ENCODE assay signal across 5 worm cellular contexts in genomic region chrV:2308246-2308645, ce11.
A peak's percentile ranks its signal among the peaks of the same experiment; 100 is the strongest.
TF ChIP-seq lines count a peak whose summit lies in the region.

No protein-coding gene starts in this region.

TF ChIP-seq in whole organism, L1 larva, 84 proteins besides CTCF, POLR2A, EP300 and RAD21:
- TF ChIP-seq elt-2 (tag; optimal IDR thresholded peaks at IDR 0.05; lab: Kevin White, UChicago) = peak; percentile 29
- TF ChIP-seq lin-14 (GFP tag; optimal IDR thresholded peaks at IDR 0.05; lab: Kevin White, UChicago) = no peak
- TF ChIP-seq pag-3 (tag; optimal IDR thresholded peaks at IDR 0.05; lab: Kevin White, UChicago; ENCODE audit: borderline replicate concordance, insufficient read depth) = no peak
- TF ChIP-seq nhr-77 (tag; optimal IDR thresholded peaks at IDR 0.05; lab: Kevin White, UChicago) = no peak
- TF ChIP-seq xbp-1 (tag; optimal IDR thresholded peaks at IDR 0.05; lab: Kevin White, UChicago) = no peak

TF ChIP-seq in whole organism, L2 larva, 48 proteins besides CTCF, POLR2A, EP300 and RAD21:
- TF ChIP-seq fos-1 (tag; optimal IDR thresholded peaks at IDR 0.05; lab: Kevin White, UChicago) (peak; percentile 89), nhr-237 (tag; optimal IDR thresholded peaks at IDR 0.05; lab: Kevin White, UChicago) (no peak), nhr-23 (tag; optimal IDR thresholded peaks at IDR 0.05; lab: Kevin White, UChicago) (no peak), sma-9 (GFP tag; optimal IDR thresholded peaks at IDR 0.05; lab: Kevin White, UChicago) (peak; percentile 32), sma-9 (tag; optimal IDR thresholded peaks at IDR 0.05; lab: Kevin White, UChicago) (no peak)

TF ChIP-seq in whole organism, L3 larva, 47 proteins besides CTCF, POLR2A, EP300 and RAD21:
- TF ChIP-seq jun-1 (tag; optimal IDR thresholded peaks at IDR 0.05; lab: Kevin White, UChicago) = peak; percentile 46
- peak; percentile 44 for TF ChIP-seq pqm-1 (tag; optimal IDR thresholded peaks at IDR 0.05; lab: Kevin White, UChicago)
- TF ChIP-seq daf-12 (tag; optimal IDR thresholded peaks at IDR 0.05; lab: Kevin White, UChicago) = no peak
- peak; percentile 99 for TF ChIP-seq elt-2 (tag; optimal IDR thresholded peaks at IDR 0.05; lab: Kevin White, UChicago)
- TF ChIP-seq hmg-11 (tag; optimal IDR thresholded peaks at IDR 0.05; lab: Kevin White, UChicago) = no peak
- no peak for TF ChIP-seq unc-39 (tag; optimal IDR thresholded peaks at IDR 0.05; lab: Kevin White, UChicago)
- TF ChIP-seq R02D3.7 (tag; optimal IDR thresholded peaks at IDR 0.05; lab: Kevin White, UChicago) = no peak

TF ChIP-seq in whole organism, L4 larva, 104 proteins besides CTCF, POLR2A, EP300 and RAD21:
- TF ChIP-seq hlh-11 (tag; optimal IDR thresholded peaks at IDR 0.05; lab: Kevin White, UChicago) (peak; percentile 79), saeg-2 (GFP tag; IDR thresholded peaks at IDR 0.05; lab: Robert Waterston, UW) (no peak), daf-19 (GFP tag; conservative IDR thresholded peaks at IDR 0.05; lab: Robert Waterston, UW) (no peak), madf-9 (GFP tag; conservative IDR thresholded peaks at IDR 0.05; lab: Robert Waterston, UW) (no peak), zfp-3 (GFP tag; conservative IDR thresholded peaks at IDR 0.05; lab: Robert Waterston, UW) (no peak), nhr-28 (tag; optimal IDR thresholded peaks at IDR 0.05; lab: Kevin White, UChicago) (peak; percentile 81), lin-1 (GFP tag; IDR thresholded peaks at IDR 0.05; lab: Robert Waterston, UW) (peak; percentile 73), nhr-48 (tag; optimal IDR thresholded peaks at IDR 0.05; lab: Kevin White, UChicago) (peak; percentile 62), mxl-3 (GFP tag; optimal IDR thresholded peaks at IDR 0.05; lab: Kevin White, UChicago) (peak; percentile 15), php-3 (GFP tag; IDR thresholded peaks at IDR 0.05; lab: Robert Waterston, UW) (0 out of 2 replicates have a peak, but pooled peaks have one; percentile 20), pqm-1 (tag; optimal IDR thresholded peaks at IDR 0.05; lab: Kevin White, UChicago) (peak; percentile 94), dve-1 (tag; optimal IDR thresholded peaks at IDR 0.05; lab: Kevin White, UChicago; ENCODE audit: insufficient read depth) (peak; percentile 86), nhr-77 (tag; optimal IDR thresholded peaks at IDR 0.05; lab: Kevin White, UChicago) (peak; percentile 89), daf-16 (GFP tag; optimal IDR thresholded peaks at IDR 0.05; lab: Kevin White, UChicago) (no peak), daf-16 (tag; optimal IDR thresholded peaks at IDR 0.05; lab: Kevin White, UChicago) (peak; percentile 84), dmd-6 (GFP tag; IDR thresholded peaks at IDR 0.05; lab: Robert Waterston, UW) (peak; percentile 99), tra-1 (GFP tag; IDR thresholded peaks at IDR 0.05; lab: Robert Waterston, UW) (peak; percentile 87), madf-5 (GFP tag; IDR thresholded peaks at IDR 0.05; lab: Robert Waterston, UW) (no peak), unc-62 (GFP tag; optimal IDR thresholded peaks at IDR 0.05 in 1 of 2; lab: Kevin White, UChicago) (peak in 1 of 2 experiments; percentile 22), unc-62 (tag; optimal IDR thresholded peaks at IDR 0.05; lab: Kevin White, UChicago) (no peak)
TF ChIP-seq in whole organism, L4 larva: peak in this region for 13.

TF ChIP-seq in whole organism, young adult, 124 proteins besides CTCF, POLR2A, EP300 and RAD21 (continues in another document):
- TF ChIP-seq atf-7 (tag; optimal IDR thresholded peaks at IDR 0.05; lab: Kevin White, UChicago) (peak; percentile 82), D2030.7 (GFP tag; IDR thresholded peaks at IDR 0.05; lab: Robert Waterston, UW) (no peak), akir-1 (GFP tag; optimal IDR thresholded peaks at IDR 0.05; lab: Kevin White, UChicago) (no peak), ztf-3 (GFP tag; optimal IDR thresholded peaks at IDR 0.05; lab: Kevin White, UChicago) (no peak), hlh-26 (GFP tag; conservative IDR thresholded peaks at IDR 0.05; lab: Robert Waterston, UW) (no peak), ztf-6 (GFP tag; IDR thresholded peaks at IDR 0.05; lab: Robert Waterston, UW) (no peak), rcor-1 (GFP tag; IDR thresholded peaks at IDR 0.05; lab: Robert Waterston, UW) (no peak), aptf-2 (GFP tag; conservative IDR thresholded peaks at IDR 0.05; lab: Robert Waterston, UW) (no peak), egl-18 (GFP tag; IDR thresholded peaks at IDR 0.05; lab: Robert Waterston, UW) (no peak), ccch-3 (GFP tag; optimal IDR thresholded peaks at IDR 0.05; lab: Kevin White, UChicago) (no peak), C17E4.6 (GFP tag; IDR thresholded peaks at IDR 0.05; lab: Robert Waterston, UW) (no peak), mel-28 (tag; optimal IDR thresholded peaks at IDR 0.05; lab: Kevin White, UChicago; ENCODE audit: borderline replicate concordance) (no peak), repo-1 (tag; optimal IDR thresholded peaks at IDR 0.05; lab: Kevin White, UChicago) (no peak), nhr-179 (tag; optimal IDR thresholded peaks at IDR 0.05; lab: Kevin White, UChicago) (no peak), let-607 (tag; optimal IDR thresholded peaks at IDR 0.05; lab: Kevin White, UChicago) (peak; percentile 70 to 82), him-1 (tag; optimal IDR thresholded peaks at IDR 0.05; lab: Kevin White, UChicago) (no peak), Y53F4B.3 (GFP tag; IDR thresholded peaks at IDR 0.05; lab: Robert Waterston, UW) (no peak), ztf-25 (GFP tag; IDR thresholded peaks at IDR 0.05; lab: Robert Waterston, UW) (no peak), ceh-100 (GFP tag; IDR thresholded peaks at IDR 0.05; lab: Robert Waterston, UW) (no peak), unc-130 (GFP tag; optimal IDR thresholded peaks at IDR 0.05; lab: Kevin White, UChicago) (no peak), tlf-1 (GFP tag; optimal IDR thresholded peaks at IDR 0.05; lab: Kevin White, UChicago) (peak; percentile 31), die-1 (tag; optimal IDR thresholded peaks at IDR 0.05; lab: Kevin White, UChicago) (no peak), T26A5.8 (tag; optimal IDR thresholded peaks at IDR 0.05; lab: Kevin White, UChicago) (no peak), Y56A3A.18 (GFP tag; IDR thresholded peaks at IDR 0.05; lab: Robert Waterston, UW) (no peak), unc-62 (GFP tag; optimal IDR thresholded peaks at IDR 0.05; lab: Kevin White, UChicago) (peak; percentile 10), K12H6.12 (tag; optimal IDR thresholded peaks at IDR 0.05; lab: Kevin White, UChicago) (no peak), F57C9.4 (tag; optimal IDR thresholded peaks at IDR 0.05; lab: Kevin White, UChicago) (no peak), nfyb-1 (GFP tag; IDR thresholded peaks at IDR 0.05; lab: Robert Waterston, UW) (peak; percentile 72), snpc-1.1 (tag; optimal IDR thresholded peaks at IDR 0.05; lab: Kevin White, UChicago; ENCODE audit: insufficient read depth) (no peak), gei-17 (GFP tag; optimal IDR thresholded peaks at IDR 0.05; lab: Kevin White, UChicago) (no peak), ztf-22 (GFP tag; optimal IDR thresholded peaks at IDR 0.05; lab: Kevin White, UChicago) (peak; percentile 65), tbx-9 (tag; optimal IDR thresholded peaks at IDR 0.05; lab: Kevin White, UChicago; ENCODE audit: borderline replicate concordance) (no peak), cebp-2 (GFP tag; IDR thresholded peaks at IDR 0.05; lab: Robert Waterston, UW) (no peak), rec-8 (tag; optimal IDR thresholded peaks at IDR 0.05; lab: Kevin White, UChicago) (no peak), Y79H2A.3 (GFP tag; conservative IDR thresholded peaks at IDR 0.05; lab: Robert Waterston, UW) (no peak), Y67H2A.10 (GFP tag; conservative IDR thresholded peaks at IDR 0.05; lab: Robert Waterston, UW) (no peak), snpc-4 (GFP tag; optimal IDR thresholded peaks at IDR 0.05; lab: Kevin White, UChicago) (no peak), snpc-4 (tag; optimal IDR thresholded peaks at IDR 0.05; lab: Kevin White, UChicago) (no peak), B0336.3 (GFP tag; IDR thresholded peaks at IDR 0.05; lab: Robert Waterston, UW) (no peak), B0261.1 (tag; optimal IDR thresholded peaks at IDR 0.05; lab: Kevin White, UChicago) (no peak), ets-4 (GFP tag; optimal IDR thresholded peaks at IDR 0.05; lab: Kevin White, UChicago) (peak; percentile 41), nhr-90 (tag; optimal IDR thresholded peaks at IDR 0.05; lab: Kevin White, UChicago) (peak; percentile 57), hlh-12 (tag; optimal IDR thresholded peaks at IDR 0.05; lab: Kevin White, UChicago) (no peak), egl-44 (GFP tag; IDR thresholded peaks at IDR 0.05; lab: Robert Waterston, UW) (0 out of 2 replicates have a peak, but pooled peaks have one; percentile 36), aptf-3 (GFP tag; IDR thresholded peaks at IDR 0.05; lab: Robert Waterston, UW) (no peak), F39B2.1 (GFP tag; IDR thresholded peaks at IDR 0.05; lab: Robert Waterston, UW) (no peak), tbp1 (GFP tag; optimal IDR thresholded peaks at IDR 0.05; lab: Kevin White, UChicago) (peak; percentile 43), fkh-3 (tag; optimal IDR thresholded peaks at IDR 0.05; lab: Kevin White, UChicago) (no peak), dox-1 (GFP tag; IDR thresholded peaks at IDR 0.05; lab: Robert Waterston, UW) (peak; percentile 73), attf-3 (GFP tag; conservative IDR thresholded peaks at IDR 0.05; lab: Robert Waterston, UW) (no peak), bed-2 (GFP tag; IDR thresholded peaks at IDR 0.05; lab: Robert Waterston, UW) (no peak), lin-54 (GFP tag; optimal IDR thresholded peaks at IDR 0.05; lab: Kevin White, UChicago) (no peak), mcd-1 (GFP tag; IDR thresholded peaks at IDR 0.05; lab: Robert Waterston, UW) (no peak), F49E8.2 (tag; optimal IDR thresholded peaks at IDR 0.05; lab: Kevin White, UChicago; ENCODE audit: insufficient read depth) (no peak), nhr-80 (tag; optimal IDR thresholded peaks at IDR 0.05; lab: Kevin White, UChicago) (peak; percentile 99), sdz-38 (tag; optimal IDR thresholded peaks at IDR 0.05; lab: Kevin White, UChicago) (no peak), mes-4 (tag; optimal IDR thresholded peaks at IDR 0.05; lab: Kevin White, UChicago) (no peak), madf-10 (tag; optimal IDR thresholded peaks at IDR 0.05; lab: Kevin White, UChicago) (peak; percentile 41), lir-1 (GFP tag; conservative IDR thresholded peaks at IDR 0.05; lab: Robert Waterston, UW) (no peak), efl-1 (GFP tag; optimal IDR thresholded peaks at IDR 0.05; lab: Kevin White, UChicago) (no peak), F10E7.11 (tag; optimal IDR thresholded peaks at IDR 0.05; lab: Kevin White, UChicago) (no peak)
